Worm (Caenorhabditis elegans) whole organism, L4 larva: ENCODE results near the gene rei-1.

Source experiments
- D1046.2 ChIP-seq: fragments of 200-800 bp; sonication (Bioruptor generic); IDR thresholded peaks from 2 replicates; pipeline ENCODE4 v1.3.6; 2022; ENCODE audit warnings: missing genetic modification characterization, missing compliant biosample characterization
- F37D6.2 ChIP-seq: sonication (generic microtip); optimal IDR thresholded peaks from 2 replicates; lab custom pipeline; 2016; ENCODE audit warnings: mild to moderate bottlenecking, missing genetic modification characterization, missing compliant biosample characterization
- F44E2.7 ChIP-seq: fragments of 200-800 bp; sonication (Bioruptor generic); IDR thresholded peaks from 2 replicates; pipeline ENCODE4 v2.1.2; 2022; ENCODE audit warnings: missing genetic modification characterization, missing compliant biosample characterization
- Y5F2A.4 ChIP-seq: fragments of 200-800 bp; sonication (Bioruptor generic); optimal IDR thresholded peaks from 2 replicates; lab custom pipeline; 2018; ENCODE audit warnings: mild to moderate bottlenecking, missing genetic modification characterization, missing compliant biosample characterization
- ZK337.2 ChIP-seq: fragments of 200-800 bp; sonication (Bioruptor generic); IDR thresholded peaks from 2 replicates; pipeline ENCODE4 v1.3.6; 2022; ENCODE audit warnings: missing genetic modification reagents, missing genetic modification characterization, missing compliant biosample characterization
- aha-1 ChIP-seq: fragments of 150-350 bp; peaks from one replicate; lab custom pipeline; 2014; ENCODE audit warnings: missing biosample characterization, missing genetic modification characterization
- attf-4 ChIP-seq: sonication (generic microtip); optimal IDR thresholded peaks from 3 replicates; lab custom pipeline; 2017; ENCODE audit warnings: missing biosample characterization, missing genetic modification characterization
- ceh-20 ChIP-seq: fragments of 200-800 bp; sonication (Bioruptor generic); IDR thresholded peaks from 2 replicates; pipeline ENCODE4 v1.3.6; 2022; ENCODE audit warnings: missing genetic modification reagents, missing genetic modification characterization, missing compliant biosample characterization
- ceh-28 ChIP-seq: fragments of 150-350 bp; optimal IDR thresholded peaks from 2 replicates; lab custom pipeline; 2014; ENCODE audit warnings: missing biosample characterization, missing genetic modification reagents, missing genetic modification characterization
- ceh-32 ChIP-seq: sonication (generic microtip); optimal IDR thresholded peaks from 2 replicates; lab custom pipeline; 2016; ENCODE audit warnings: mild to moderate bottlenecking, missing genetic modification characterization, missing compliant biosample characterization; ENCODE audit not compliant: poor library complexity
- ceh-44 ChIP-seq: fragments of 200-800 bp; sonication (Bioruptor generic); IDR thresholded peaks from 2 replicates; pipeline ENCODE4 v1.3.6; 2022; ENCODE audit warnings: missing genetic modification reagents, missing genetic modification characterization, missing compliant biosample characterization
- ceh-82 ChIP-seq: sonication (generic microtip); optimal IDR thresholded peaks from 2 replicates; lab custom pipeline; 2017; ENCODE audit warnings: missing biosample characterization, missing genetic modification characterization
- ctbp-1 ChIP-seq: fragments of 200-800 bp; sonication (Bioruptor generic); IDR thresholded peaks from 2 replicates; pipeline ENCODE4 v1.3.6; 2022; ENCODE audit warnings: missing genetic modification reagents, missing genetic modification characterization, missing compliant biosample characterization
- daf-12 ChIP-seq: fragments of 150-350 bp; optimal IDR thresholded peaks from 2 replicates; lab custom pipeline; 2014; ENCODE audit warnings: missing biosample characterization, missing genetic modification reagents, missing genetic modification characterization
- dmd-8 ChIP-seq: fragments of 200-800 bp; sonication (Bioruptor generic); IDR thresholded peaks from 2 replicates; pipeline ENCODE4 v1.3.6; 2022; ENCODE audit warnings: missing genetic modification characterization, missing compliant biosample characterization
- dmd-9 ChIP-seq: fragments of 200-800 bp; sonication (Bioruptor generic); IDR thresholded peaks from 2 replicates; pipeline ENCODE4 v1.3.6; 2022; ENCODE audit warnings: missing genetic modification reagents, missing genetic modification characterization, missing compliant biosample characterization
- dve-1 ChIP-seq: sonication (generic microtip); optimal IDR thresholded peaks from 2 replicates; lab custom pipeline; 2017; ENCODE audit warnings: antibody characterized with exemption, mild to moderate bottlenecking, missing genetic modification characterization, missing compliant biosample characterization; ENCODE audit not compliant: insufficient read depth
- fkh-10 ChIP-seq: fragments of 150-350 bp; optimal IDR thresholded peaks from 2 replicates; lab custom pipeline; 2014; ENCODE audit warnings: missing biosample characterization, missing genetic modification reagents, missing genetic modification characterization
- gei-8 ChIP-seq: fragments of 200-800 bp; sonication (Bioruptor generic); optimal IDR thresholded peaks from 2 replicates; lab custom pipeline; 2018; ENCODE audit warnings: mild to moderate bottlenecking, missing genetic modification characterization, missing compliant biosample characterization
- hif-1 ChIP-seq, 2 experiments: sonication (generic microtip); optimal IDR thresholded peaks; 2 replicates each; lab custom pipeline; 2016 to 2017; ENCODE audit warnings: missing compliant biosample characterization in 2 of 2, missing genetic modification characterization in 2 of 2, missing genetic modification reagents in 2 of 2, missing genotype in 2 of 2, mild to moderate bottlenecking in 1 of 2
- hmg-1.1 ChIP-seq: fragments of 200-800 bp; sonication (Bioruptor generic); IDR thresholded peaks from 2 replicates; pipeline ENCODE4 v1.3.6; 2022; ENCODE audit warnings: missing genetic modification reagents, missing genetic modification characterization, missing compliant biosample characterization
- jun-1 ChIP-seq: fragments of 150-350 bp; optimal IDR thresholded peaks from 2 replicates; lab custom pipeline; 2014; ENCODE audit warnings: missing biosample characterization, missing genetic modification reagents, missing genetic modification characterization
- lin-1 ChIP-seq: fragments of 200-800 bp; sonication (Bioruptor generic); IDR thresholded peaks from 2 replicates; pipeline ENCODE4 v1.3.6; 2022; ENCODE audit warnings: missing genetic modification reagents, missing genetic modification characterization, missing compliant biosample characterization
- lin-39 ChIP-seq: fragments of 150-350 bp; optimal IDR thresholded peaks from 2 replicates; lab custom pipeline; 2014; ENCODE audit warnings: missing biosample characterization, missing genetic modification reagents, missing genetic modification characterization
- lir-3 ChIP-seq: sonication (generic microtip); optimal IDR thresholded peaks from 2 replicates; lab custom pipeline; 2016; ENCODE audit warnings: mild to moderate bottlenecking, missing genetic modification characterization, missing compliant biosample characterization
- lsy-2 ChIP-seq, 2 experiments: fragments of 150-350 bp in 1 of 2; sonication (generic microtip) in 1 of 2; optimal IDR thresholded peaks; 2 replicates each; lab custom pipeline; 2014 to 2017; ENCODE audit warnings: missing biosample characterization in 2 of 2, missing genetic modification characterization in 2 of 2
- madf-5 ChIP-seq, 2 experiments: fragments of 200-800 bp; sonication (Bioruptor generic); IDR thresholded peaks; 2 replicates each; pipeline ENCODE4 v1.3.6; 2022; ENCODE audit warnings: missing compliant biosample characterization in 2 of 2, missing genetic modification characterization in 2 of 2
- madf-9 ChIP-seq: fragments of 200-800 bp; sonication (Bioruptor generic); conservative IDR thresholded peaks from 2 replicates; pipeline ENCODE4 v1.3.6; 2022; ENCODE audit warnings: missing genetic modification reagents, missing genetic modification characterization, missing compliant biosample characterization
- mdl-1 ChIP-seq, 2 experiments: fragments of 150-350 bp in 1 of 2; sonication (generic microtip) in 1 of 2; optimal IDR thresholded peaks; 2 replicates each; lab custom pipeline; 2014 to 2017; ENCODE audit warnings: missing biosample characterization in 2 of 2, missing genetic modification characterization in 2 of 2
- mdt-29 ChIP-seq: fragments of 200-800 bp; sonication (Bioruptor generic); IDR thresholded peaks from 2 replicates; pipeline ENCODE4 v1.3.6; 2022; ENCODE audit warnings: missing genetic modification reagents, missing genetic modification characterization, missing compliant biosample characterization
- mep-1 ChIP-seq: fragments of 150-350 bp; sonication (generic microtip); optimal IDR thresholded peaks from 3 replicates; lab custom pipeline; 2014; ENCODE audit warnings: missing biosample characterization, missing genetic modification characterization
- mes-2 ChIP-seq: sonication (generic microtip); optimal IDR thresholded peaks from 2 replicates; lab custom pipeline; 2016; ENCODE audit warnings: missing genotype, mild to moderate bottlenecking, missing genetic modification characterization, missing compliant biosample characterization; ENCODE audit not compliant: poor library complexity, severe bottlenecking
- mxl-3 ChIP-seq: fragments of 200-800 bp; sonication (Bioruptor generic); optimal IDR thresholded peaks from 2 replicates; lab custom pipeline; 2018; ENCODE audit warnings: mild to moderate bottlenecking, missing genetic modification characterization, missing compliant biosample characterization
- nhr-10 ChIP-seq: fragments of 150-350 bp; optimal IDR thresholded peaks from 2 replicates; lab custom pipeline; 2014; ENCODE audit warnings: missing biosample characterization, missing genetic modification characterization
- nhr-11 ChIP-seq: fragments of 150-350 bp; optimal IDR thresholded peaks from 2 replicates; lab custom pipeline; 2014; ENCODE audit warnings: missing biosample characterization, missing genetic modification characterization
- nhr-28 ChIP-seq: fragments of 150-350 bp; optimal IDR thresholded peaks from 2 replicates; lab custom pipeline; 2014; ENCODE audit warnings: missing biosample characterization, missing genetic modification characterization
- nhr-41 ChIP-seq: fragments of 200-800 bp; sonication (Bioruptor generic); IDR thresholded peaks from 2 replicates; pipeline ENCODE4 v1.3.6; 2022; ENCODE audit warnings: missing genetic modification reagents, missing genetic modification characterization, missing compliant biosample characterization
- nhr-6 ChIP-seq: fragments of 150-350 bp; optimal IDR thresholded peaks from 2 replicates; lab custom pipeline; 2014; ENCODE audit warnings: missing biosample characterization, missing genetic modification characterization
- nhr-76 ChIP-seq: fragments of 150-350 bp; optimal IDR thresholded peaks from 2 replicates; lab custom pipeline; 2014; ENCODE audit warnings: missing biosample characterization, missing genetic modification characterization
- nhr-77 ChIP-seq: fragments of 150-350 bp; optimal IDR thresholded peaks from 2 replicates; lab custom pipeline; 2014; ENCODE audit warnings: missing biosample characterization, missing genetic modification characterization
- pha-4 ChIP-seq, 2 experiments: fragments of 150-350 bp in 1 of 2; fragments of 200-800 bp in 1 of 2; sonication (Bioruptor generic) in 1 of 2; IDR thresholded peaks in 1 of 2; optimal IDR thresholded peaks in 1 of 2; 2 replicates each; pipeline versions ENCODE4 v1.3.6 to Lab custom; 2014 to 2022; ENCODE audit warnings: missing genetic modification characterization in 2 of 2, missing genetic modification reagents in 2 of 2, missing biosample characterization in 1 of 2, missing compliant biosample characterization in 1 of 2
- rbr-2 ChIP-seq: sonication (generic microtip); optimal IDR thresholded peaks from 2 replicates; lab custom pipeline; 2016; ENCODE audit warnings: missing genotype, missing genetic modification characterization, missing compliant biosample characterization
- set-16 ChIP-seq: fragments of 200-800 bp; sonication (Bioruptor generic); IDR thresholded peaks from 2 replicates; pipeline ENCODE4 v1.3.6; 2022; ENCODE audit warnings: missing genetic modification reagents, missing genetic modification characterization, missing compliant biosample characterization
- spr-1 ChIP-seq: sonication (generic microtip); optimal IDR thresholded peaks from 2 replicates; lab custom pipeline; 2016; ENCODE audit warnings: mild to moderate bottlenecking, missing genetic modification characterization, missing compliant biosample characterization
- spr-3 ChIP-seq: fragments of 200-800 bp; sonication (Bioruptor generic); optimal IDR thresholded peaks from 2 replicates; lab custom pipeline; 2018; ENCODE audit warnings: mild to moderate bottlenecking, missing genetic modification characterization, missing compliant biosample characterization
- tag-97 ChIP-seq: fragments of 200-800 bp; sonication (Bioruptor generic); IDR thresholded peaks from 2 replicates; pipeline ENCODE4 v1.3.6; 2022; ENCODE audit warnings: missing genetic modification characterization, missing compliant biosample characterization
- unc-62 ChIP-seq, 3 experiments: fragments of 150-350 bp in 1 of 3; sonication (generic microtip); optimal IDR thresholded peaks in 2 of 3; peaks in 1 of 3; 1 replicate in 1 of 3; 2 replicates in 2 of 3; lab custom pipeline; 2014 to 2017; ENCODE audit warnings: missing biosample characterization in 3 of 3, missing genetic modification characterization in 3 of 3, missing genetic modification reagents in 3 of 3, missing genotype in 1 of 3
- vab-7 ChIP-seq: fragments of 200-800 bp; sonication (Bioruptor generic); IDR thresholded peaks from 2 replicates; pipeline ENCODE4 v1.3.6; 2022; ENCODE audit warnings: missing genetic modification reagents, missing genetic modification characterization, missing compliant biosample characterization
- zfp-3 ChIP-seq: fragments of 200-800 bp; sonication (Bioruptor generic); conservative IDR thresholded peaks from 2 replicates; pipeline ENCODE4 v1.3.6; 2022; ENCODE audit warnings: missing genetic modification reagents, missing genetic modification characterization, missing compliant biosample characterization
- ztf-11 ChIP-seq: fragments of 150-350 bp; optimal IDR thresholded peaks from 2 replicates; lab custom pipeline; 2014; ENCODE audit warnings: missing biosample characterization, missing genetic modification characterization
- ztf-7 ChIP-seq: fragments of 150-350 bp; optimal IDR thresholded peaks from 2 replicates; lab custom pipeline; 2014; ENCODE audit warnings: missing biosample characterization, missing genetic modification characterization

Gene rei-1

ce11 chrIII:4063724-4064123 lies 34.3 kb downstream of the rei-1 start (continued):
- no peak for TF ChIP-seq nhr-76
- TF ChIP-seq mdl-1 (tag; optimal IDR thresholded peaks at IDR 0.05; lab: Kevin White, UChicago): no peak
- TF ChIP-seq F44E2.7 (GFP tag; lab: Robert Waterston, UW): no peak
- no peak for TF ChIP-seq madf-9 (GFP tag; lab: Robert Waterston, UW)
- TF ChIP-seq attf-4: no peak
- TF ChIP-seq dmd-8: no peak
- TF ChIP-seq nhr-28 (tag; lab: Kevin White, UChicago): no peak
- no peak for TF ChIP-seq ztf-7 (tag; lab: Kevin White, UChicago)
- TF ChIP-seq pha-4 (GFP tag; IDR thresholded peaks at IDR 0.05; lab: Robert Waterston, UW): no peak
- TF ChIP-seq pha-4 (tag; optimal IDR thresholded peaks at IDR 0.05; lab: Kevin White, UChicago): no peak
- TF ChIP-seq daf-12 (tag; lab: Kevin White, UChicago): no peak
- no peak for TF ChIP-seq zfp-3
- no peak for TF ChIP-seq gei-8
- TF ChIP-seq lin-1: no peak
- TF ChIP-seq ctbp-1 (GFP tag; lab: Robert Waterston, UW): 0 out of 2 replicates have a peak, but pooled peaks have one; percentile 50
- TF ChIP-seq nhr-6 (tag; lab: Kevin White, UChicago): no peak
- TF ChIP-seq spr-3 (GFP tag; lab: Kevin White, UChicago): no peak
- TF ChIP-seq ceh-28 (tag; lab: Kevin White, UChicago): peak; percentile 8
- TF ChIP-seq nhr-11 (tag; lab: Kevin White, UChicago): no peak
- no peak for TF ChIP-seq Y5F2A.4 (GFP tag; lab: Kevin White, UChicago)
- TF ChIP-seq mep-1 (tag; lab: Kevin White, UChicago): peak; percentile 54
- no peak for TF ChIP-seq jun-1 (tag; lab: Kevin White, UChicago)
- TF ChIP-seq ZK337.2: no peak
- no peak for TF ChIP-seq dve-1 (tag; lab: Kevin White, UChicago)
- TF ChIP-seq unc-62 (GFP tag; optimal IDR thresholded peaks at IDR 0.05 in 1 of 2; lab: Kevin White, UChicago): peak in 1 of 2 experiments; percentile 79
- no peak for TF ChIP-seq unc-62 (tag; optimal IDR thresholded peaks at IDR 0.05; lab: Kevin White, UChicago)
- no peak for TF ChIP-seq vab-7 (GFP tag; lab: Robert Waterston, UW)
- no peak for TF ChIP-seq lir-3 (tag; lab: Kevin White, UChicago)
- no peak for TF ChIP-seq fkh-10 (GFP tag; lab: Kevin White, UChicago)
- TF ChIP-seq nhr-77 (tag; lab: Kevin White, UChicago): no peak
- no peak for TF ChIP-seq mdt-29 (GFP tag; lab: Robert Waterston, UW)
- TF ChIP-seq D1046.2 (GFP tag; lab: Robert Waterston, UW): 0 out of 2 replicates have a peak, but pooled peaks have one; percentile 11
- TF ChIP-seq hmg-1.1 (GFP tag; lab: Robert Waterston, UW): peak; percentile 78
- no peak for TF ChIP-seq tag-97 (GFP tag; lab: Robert Waterston, UW)
- peak; percentile 72 for TF ChIP-seq set-16 (GFP tag; lab: Robert Waterston, UW)
- TF ChIP-seq mxl-3 (GFP tag; lab: Kevin White, UChicago): no peak
- no peak for TF ChIP-seq nhr-10
- TF ChIP-seq hif-1 (tag; optimal IDR thresholded peaks at IDR 0.05; lab: Kevin White, UChicago): no peak
- no peak for TF ChIP-seq nhr-41
- peak; percentile 72 for TF ChIP-seq rbr-2 (tag; lab: Kevin White, UChicago)
- no peak for TF ChIP-seq spr-1
- no peak for TF ChIP-seq ceh-32 (tag; lab: Kevin White, UChicago)
- TF ChIP-seq ceh-20 (GFP tag; lab: Robert Waterston, UW): peak; percentile 40; the same call in 1 of the 2 replicates
- TF ChIP-seq ceh-44 (GFP tag; lab: Robert Waterston, UW): no peak
- peak; percentile 80 for TF ChIP-seq aha-1 (tag; lab: Kevin White, UChicago)
- TF ChIP-seq lsy-2 (tag; optimal IDR thresholded peaks at IDR 0.05; lab: Kevin White, UChicago): peak; percentile 46 to 48
- no peak for TF ChIP-seq dmd-9 (GFP tag; lab: Robert Waterston, UW)
- TF ChIP-seq mes-2: peak; percentile 49
- TF ChIP-seq F37D6.2: peak; percentile 51
- no peak for TF ChIP-seq ceh-82 (tag; lab: Kevin White, UChicago)
- TF ChIP-seq madf-5 (GFP tag; IDR thresholded peaks at IDR 0.05; lab: Robert Waterston, UW): no peak
- TF ChIP-seq ztf-11 (tag; lab: Kevin White, UChicago): no peak
- no peak for TF ChIP-seq lin-39
